Fruit fly (Drosophila melanogaster) whole organism, adult: Measurements from ENCODE around the gene Muc68D.

ENCODE experiments used
- CG11617 ChIP-seq: fragments of 200-800 bp; sonication (Bioruptor generic); optimal IDR thresholded peaks from 2 replicates; lab custom pipeline; 2017; ENCODE audit warnings: mild to moderate bottlenecking, missing biosample characterization, missing genetic modification reagents, missing genetic modification characterization
- CG12768 ChIP-seq: fragments of 200-800 bp; sonication (Bioruptor generic); optimal IDR thresholded peaks from 2 replicates; lab custom pipeline; 2017; ENCODE audit warnings: missing biosample characterization, missing genetic modification characterization, mild to moderate bottlenecking, moderate library complexity, missing genetic modification reagents
- CG14711 ChIP-seq: fragments of 200-800 bp; sonication (Bioruptor generic); optimal IDR thresholded peaks from 2 replicates; lab custom pipeline; 2018; ENCODE audit warnings: missing biosample characterization, mild to moderate bottlenecking, missing genetic modification characterization, moderate library complexity
- CG1620 ChIP-seq: fragments of 200-800 bp; sonication (Bioruptor generic); optimal IDR thresholded peaks from 2 replicates; lab custom pipeline; 2016; ENCODE audit warnings: missing biosample characterization, missing genetic modification characterization
- CG33017 ChIP-seq: fragments of 200-800 bp; sonication (Bioruptor generic); optimal IDR thresholded peaks from 2 replicates; lab custom pipeline; 2018; ENCODE audit warnings: missing biosample characterization, mild to moderate bottlenecking, missing genetic modification characterization, moderate library complexity
- CG5204 ChIP-seq: fragments of 200-800 bp; sonication (Bioruptor generic); optimal IDR thresholded peaks from 2 replicates; lab custom pipeline; 2016; ENCODE audit warnings: missing biosample characterization, missing genetic modification characterization
- CG7045 ChIP-seq: fragments of 200-800 bp; sonication (Bioruptor generic); optimal IDR thresholded peaks from 2 replicates; lab custom pipeline; 2017; ENCODE audit warnings: missing biosample characterization, mild to moderate bottlenecking, missing genetic modification characterization
- CG7101 ChIP-seq: fragments of 200-800 bp; sonication (Bioruptor generic); optimal IDR thresholded peaks from 2 replicates; lab custom pipeline; 2018; ENCODE audit warnings: missing biosample characterization, mild to moderate bottlenecking, missing genetic modification characterization, moderate library complexity
- Clk ChIP-seq: fragments of 200-800 bp; sonication (Bioruptor generic); optimal IDR thresholded peaks from 2 replicates; lab custom pipeline; 2017; ENCODE audit warnings: missing biosample characterization, missing genetic modification characterization
- Hr96 ChIP-seq: fragments of 200-800 bp; sonication (Bioruptor generic); optimal IDR thresholded peaks from 2 replicates; lab custom pipeline; 2016; ENCODE audit warnings: missing biosample characterization, missing genetic modification characterization
- Mnt ChIP-seq: fragments of 200-800 bp; sonication (Bioruptor generic); optimal IDR thresholded peaks from 2 replicates; lab custom pipeline; 2016; ENCODE audit warnings: missing biosample characterization, mild to moderate bottlenecking, missing genetic modification characterization
- bab1 ChIP-seq: fragments of 200-800 bp; sonication (Bioruptor generic); optimal IDR thresholded peaks from 3 replicates; lab custom pipeline; 2019; ENCODE audit warnings: missing biosample characterization, mild to moderate bottlenecking, missing genetic modification characterization, moderate library complexity
- cic ChIP-seq: fragments of 200-800 bp; sonication (Bioruptor generic); optimal IDR thresholded peaks from 2 replicates; lab custom pipeline; 2017; ENCODE audit warnings: missing biosample characterization, mild to moderate bottlenecking, missing genetic modification characterization, moderate library complexity
- cnc ChIP-seq, 2 experiments: fragments of >200 bp; optimal IDR thresholded peaks; 2 replicates each; lab custom pipeline; 2017
- kay ChIP-seq: fragments of 200-800 bp; sonication (Bioruptor generic); peaks from one replicate; lab custom pipeline; 2016; ENCODE audit warnings: missing biosample characterization, missing genetic modification characterization, borderline replicate concordance
- ovo ChIP-seq: fragments of 200-800 bp; sonication (Bioruptor generic); optimal IDR thresholded peaks from 2 replicates; lab custom pipeline; 2016; ENCODE audit warnings: missing biosample characterization, missing genetic modification characterization
- pad ChIP-seq: fragments of 200-800 bp; sonication (Bioruptor generic); optimal IDR thresholded peaks from 3 replicates; lab custom pipeline; 2017; ENCODE audit warnings: missing biosample characterization, missing genetic modification characterization, mild to moderate bottlenecking, moderate library complexity, missing genetic modification reagents
- tj ChIP-seq: fragments of 200-800 bp; sonication (Bioruptor generic); optimal IDR thresholded peaks from 3 replicates; lab custom pipeline; 2017; ENCODE audit warnings: missing biosample characterization, mild to moderate bottlenecking, missing genetic modification characterization, moderate library complexity
- toe ChIP-seq: fragments of 200-800 bp; sonication (Bioruptor generic); optimal IDR thresholded peaks from 2 replicates; lab custom pipeline; 2016; ENCODE audit warnings: missing biosample characterization, missing genetic modification characterization

Gene Muc68D

DNA sequence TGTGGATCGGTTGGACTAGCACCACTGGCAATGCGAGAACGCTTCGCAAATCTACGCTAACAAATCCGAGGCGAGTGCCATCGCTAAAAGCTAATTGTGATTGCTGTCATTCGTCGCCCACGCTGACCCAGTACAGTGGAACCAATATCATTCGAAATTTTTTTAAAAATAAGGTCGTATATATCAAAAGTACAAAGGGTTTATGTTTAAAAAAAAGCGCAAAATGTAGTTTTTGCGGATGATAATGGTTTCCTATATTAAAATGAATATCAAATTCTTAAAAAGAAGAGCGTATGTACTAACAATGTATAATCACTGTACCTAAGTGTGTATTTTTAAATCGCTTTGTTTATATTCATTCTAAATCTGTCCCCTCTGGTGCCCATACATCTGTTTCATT, 13.3 kb upstream of the Muc68D start:
- TF ChIP-seq CG7045 (GFP tag; lab: Kevin White, UChicago) (peak; percentile 16), cnc (optimal IDR thresholded peaks at IDR 0.05; lab: Kevin White, UChicago) (no peak), CG14711 (tag; lab: Kevin White, UChicago) (peak; percentile 66), CG33017 (tag; lab: Kevin White, UChicago) (peak; percentile 71), bab1 (no peak), ovo (GFP tag; lab: Kevin White, UChicago) (no peak), toe (GFP tag; lab: Kevin White, UChicago) (peak; percentile 40), CG5204 (GFP tag; lab: Kevin White, UChicago) (no peak), cic (GFP tag; lab: Kevin White, UChicago) (no peak), CG11617 (GFP tag; lab: Kevin White, UChicago) (no peak), pad (no peak), CG1620 (GFP tag; lab: Kevin White, UChicago) (no peak), CG12768 (GFP tag; lab: Kevin White, UChicago) (peak; percentile 32), CG7101 (peak; percentile 33), Clk (no peak)

DNA sequence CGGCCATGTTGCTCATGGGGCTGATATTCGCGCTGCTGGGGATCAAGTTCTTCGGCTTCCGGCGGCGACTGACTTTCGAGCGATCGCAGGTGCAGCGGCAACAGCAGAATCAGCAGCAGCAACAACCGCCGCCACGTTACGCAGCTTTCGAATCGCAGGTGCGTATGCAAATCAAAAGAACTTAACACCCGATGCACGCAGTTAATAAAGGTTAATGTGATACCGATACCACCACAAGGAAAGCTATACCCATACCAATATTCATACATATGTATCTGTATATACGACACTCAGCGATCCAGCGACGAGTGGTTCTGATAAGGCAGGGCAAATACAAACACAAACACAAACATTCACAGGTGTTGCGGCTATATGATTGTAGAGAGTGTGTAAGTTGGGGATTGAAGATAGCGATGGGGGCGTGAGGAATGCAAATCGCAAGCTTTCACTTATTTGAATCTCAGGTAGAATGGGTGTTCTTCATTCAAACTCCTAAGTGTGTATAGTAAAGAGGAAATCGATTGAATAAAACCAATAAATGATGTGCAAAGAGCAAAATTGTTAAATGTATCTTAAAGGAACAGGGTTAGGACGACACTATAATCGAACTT, 5.5 kb upstream of the Muc68D start:
- TF ChIP-seq tj = peak; percentile 33
- peak; percentile 50 for TF ChIP-seq cic (GFP tag; lab: Kevin White, UChicago)
- TF ChIP-seq Mnt = peak; percentile 14
- TF ChIP-seq kay (GFP tag; lab: Kevin White, UChicago) = peak; percentile 21
- TF ChIP-seq CG7101 = no peak
- TF ChIP-seq bab1 = peak; percentile 14
- TF ChIP-seq CG7045 (GFP tag; lab: Kevin White, UChicago) = no peak

DNA sequence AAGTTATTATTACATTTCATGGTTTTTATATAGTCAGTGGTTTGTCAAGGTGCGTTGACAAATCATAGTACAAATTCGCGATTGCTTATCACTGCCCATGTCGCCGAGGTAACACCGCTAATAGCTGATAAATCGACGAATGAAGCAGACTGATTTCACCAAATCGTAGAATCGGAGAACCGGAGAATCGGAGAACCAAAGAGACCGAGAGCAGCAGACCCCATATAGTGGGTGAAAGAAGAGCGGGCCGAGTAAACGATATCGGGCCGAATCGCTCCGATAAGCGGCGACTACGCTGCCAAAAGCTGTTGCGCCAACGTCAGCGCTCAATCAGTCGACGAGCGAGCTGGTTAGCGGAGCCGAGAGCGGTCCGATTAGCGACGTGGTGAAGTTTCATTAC, 4.8 kb upstream of the Muc68D start, which contains the start of gene CG14131:
Gene CG14131, plus strand, starts transcription at position 343 of the 400 bp plus-strand sequence.
- TF ChIP-seq cic (GFP tag; lab: Kevin White, UChicago) (peak; percentile 26), CG7101 (peak; percentile 6), kay (GFP tag; lab: Kevin White, UChicago) (peak; percentile 60), CG5204 (GFP tag; lab: Kevin White, UChicago) (no peak)

DNA sequence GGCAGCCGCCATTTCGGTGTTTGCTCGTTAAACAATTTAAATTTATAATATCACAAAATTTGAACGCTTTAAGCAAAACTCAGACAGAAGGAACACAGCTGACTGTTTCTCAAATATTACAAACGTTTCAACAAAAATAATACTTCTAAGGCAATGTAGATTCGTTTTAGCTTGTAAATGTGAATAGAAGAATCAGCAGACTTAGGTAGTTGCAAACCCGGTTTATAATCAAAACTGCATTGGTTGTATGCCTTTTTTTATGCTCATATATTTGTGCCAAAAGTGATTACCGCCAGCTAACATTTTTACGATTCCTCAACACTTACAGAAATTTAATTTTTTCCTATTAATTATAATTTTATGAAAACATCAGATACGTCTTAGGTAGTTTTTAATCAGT, 2.4 kb upstream of the Muc68D start, which contains the start of gene Tim13:
Gene Tim13, minus strand, starts transcription at position 101 of the 400 bp plus-strand sequence.
- TF ChIP-seq CG33017 (tag; lab: Kevin White, UChicago) (no peak), kay (GFP tag; lab: Kevin White, UChicago) (no peak), CG14711 (tag; lab: Kevin White, UChicago) (no peak), CG7101 (no peak), cic (GFP tag; lab: Kevin White, UChicago) (no peak), toe (GFP tag; lab: Kevin White, UChicago) (no peak), tj (no peak), CG7045 (GFP tag; lab: Kevin White, UChicago) (no peak), CG11617 (GFP tag; lab: Kevin White, UChicago) (no peak), Hr96 (GFP tag; lab: Kevin White, UChicago) (no peak), bab1 (no peak), ovo (GFP tag; lab: Kevin White, UChicago) (no peak)

DNA sequence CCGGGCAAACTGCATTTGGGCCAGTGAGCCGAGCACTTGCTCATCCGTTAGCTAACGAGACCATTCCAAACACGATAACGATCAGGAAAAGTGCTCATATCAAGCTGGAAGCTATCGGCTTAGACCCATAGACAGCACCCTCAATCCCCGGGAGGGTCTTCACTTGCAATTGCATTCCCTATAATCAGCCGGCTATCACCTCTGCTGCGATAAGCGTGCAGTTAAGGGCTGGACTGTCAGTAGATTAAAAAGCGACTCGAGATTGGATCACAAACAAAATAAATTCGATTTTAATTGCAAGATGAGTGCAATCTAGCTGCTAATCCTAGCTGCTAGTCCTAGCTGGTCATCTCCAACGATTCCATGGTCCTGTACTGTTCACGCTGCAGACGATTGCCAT, 1.8 kb upstream of the Muc68D start:
- TF ChIP-seq CG12768 (GFP tag; lab: Kevin White, UChicago) (peak; percentile 46), cic (GFP tag; lab: Kevin White, UChicago) (peak; percentile 69), CG5204 (GFP tag; lab: Kevin White, UChicago) (no peak), ovo (GFP tag; lab: Kevin White, UChicago) (no peak), Mnt (peak; percentile 2), CG7101 (peak; percentile 19)

DNA sequence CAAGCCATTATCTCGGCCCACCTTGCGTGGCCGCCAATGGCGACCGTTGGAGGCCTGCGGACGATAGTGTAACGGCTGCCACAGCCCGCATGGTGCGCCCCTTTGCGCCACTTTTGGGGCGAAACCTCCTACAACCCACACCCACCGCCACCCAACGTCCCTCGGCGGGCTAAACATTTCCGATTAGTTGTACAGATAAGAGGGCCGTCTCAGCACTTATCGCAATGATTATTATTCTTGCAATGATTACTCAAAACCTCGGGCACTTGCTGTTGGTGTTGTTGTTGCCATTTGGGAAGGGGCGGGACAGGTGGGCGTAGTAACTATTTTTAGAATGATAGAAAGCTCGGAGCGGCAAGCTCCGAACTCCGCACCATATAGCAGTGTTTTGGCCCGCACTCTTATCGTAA, 656 bp upstream of the Muc68D start:
- peak; percentile 18 for TF ChIP-seq Mnt
- TF ChIP-seq toe (GFP tag; lab: Kevin White, UChicago) = no peak
- TF ChIP-seq CG12768 (GFP tag; lab: Kevin White, UChicago) = peak; percentile 23
- TF ChIP-seq Clk = no peak
- TF ChIP-seq cic (GFP tag; lab: Kevin White, UChicago) = peak; percentile 64
- TF ChIP-seq CG7101 = peak; percentile 5
- TF ChIP-seq bab1 = no peak

DNA sequence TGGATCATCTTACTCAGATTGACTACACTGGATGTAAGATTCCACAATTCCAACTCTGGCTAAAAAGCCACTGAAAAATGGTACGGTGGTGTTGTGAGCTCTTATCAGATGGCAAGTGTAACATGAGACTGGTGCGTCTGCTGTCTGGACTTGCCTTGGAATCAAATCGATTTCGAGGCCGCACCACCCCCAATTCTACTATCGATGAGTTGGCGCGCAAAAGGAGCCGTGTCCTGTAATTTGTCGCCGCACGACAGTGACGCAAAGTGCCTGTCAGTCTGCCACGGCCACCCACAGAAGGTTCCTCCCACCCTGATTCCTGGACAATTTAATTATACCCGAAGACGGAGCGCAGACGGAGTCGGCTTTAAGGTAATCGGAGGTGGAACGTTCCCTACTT, 5.4 kb downstream of the Muc68D start:
- TF ChIP-seq bab1 (no peak), CG1620 (GFP tag; lab: Kevin White, UChicago) (no peak), tj (no peak)

DNA sequence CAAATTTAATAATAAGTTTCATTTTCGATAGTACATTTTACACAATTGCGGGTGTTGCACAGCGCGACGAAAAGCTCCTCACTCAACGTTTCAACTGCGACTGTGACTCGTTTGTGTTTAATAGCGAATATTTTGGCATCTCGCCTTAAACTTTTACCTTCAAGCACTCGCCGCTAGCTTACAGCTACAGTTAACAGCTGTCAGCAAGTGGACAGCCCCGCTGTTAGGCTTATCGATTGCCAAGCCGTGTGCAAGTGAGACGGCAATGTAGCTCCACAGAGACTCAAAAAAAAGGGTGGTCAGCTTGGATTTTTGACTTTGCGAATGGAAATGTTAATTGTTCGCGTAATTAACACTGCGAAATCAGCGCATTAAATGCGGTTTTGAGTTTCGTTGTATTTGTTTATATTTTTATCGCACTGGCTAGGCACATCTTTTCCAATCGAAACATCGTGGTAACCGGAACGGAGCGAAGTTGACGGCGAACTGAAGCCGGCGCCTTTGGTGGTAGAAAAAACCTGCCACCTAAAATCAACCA, 6.2 kb downstream of the Muc68D start, which contains the start of gene loaf:
Gene loaf, minus strand, starts transcription at position 488 of the 538 bp plus-strand sequence.
- no peak for TF ChIP-seq CG5204 (GFP tag; lab: Kevin White, UChicago)
- TF ChIP-seq ovo (GFP tag; lab: Kevin White, UChicago) = no peak
- no peak for TF ChIP-seq CG7101
- no peak for TF ChIP-seq CG12768 (GFP tag; lab: Kevin White, UChicago)
- TF ChIP-seq Clk = no peak
- TF ChIP-seq Mnt = no peak
- no peak for TF ChIP-seq tj
- no peak for TF ChIP-seq CG1620 (GFP tag; lab: Kevin White, UChicago)
- TF ChIP-seq bab1 = no peak
- no peak for TF ChIP-seq cnc (optimal IDR thresholded peaks at IDR 0.05; lab: Kevin White, UChicago)
